Fruit fly (Drosophila melanogaster) whole organism, embryonic: ENCODE results near the gene CG12728.

Experiments used
- Ada2b ChIP-seq: fragments of 200-800 bp; sonication (Bioruptor generic); IDR thresholded peaks from 2 replicates; pipeline ENCODE4 v1.3.6; 2022; ENCODE audit warnings: missing biosample characterization, missing genetic modification characterization
- B-H1 ChIP-seq: fragments of 200-800 bp; sonication (Bioruptor generic); IDR thresholded peaks from 3 replicates; pipeline ENCODE4 v1.3.6; 2022; ENCODE audit warnings: missing biosample characterization, missing genetic modification characterization
- Blimp-1 ChIP-seq: fragments of 200-800 bp; sonication (Bioruptor generic); optimal IDR thresholded peaks from 3 replicates; lab custom pipeline; 2018; ENCODE audit warnings: missing biosample characterization, missing genetic modification characterization, mild to moderate bottlenecking, moderate library complexity, missing genetic modification reagents
- Bteb2 ChIP-seq: fragments of 200-800 bp; sonication (Bioruptor generic); optimal IDR thresholded peaks from 2 replicates; lab custom pipeline; 2016; ENCODE audit warnings: missing biosample characterization, missing genetic modification characterization
- CG10366 ChIP-seq: fragments of 200-800 bp; sonication (Bioruptor generic); IDR thresholded peaks from 2 replicates; pipeline ENCODE4 v1.3.6; 2022; ENCODE audit warnings: missing biosample characterization, missing genetic modification characterization
- CG12744 ChIP-seq: fragments of 200-800 bp; sonication (Bioruptor generic); optimal IDR thresholded peaks from 2 replicates; lab custom pipeline; 2016; ENCODE audit warnings: missing biosample characterization, missing genetic modification characterization
- CG15601 ChIP-seq: fragments of 200-800 bp; sonication (Bioruptor generic); optimal IDR thresholded peaks from 3 replicates; lab custom pipeline; 2019; ENCODE audit warnings: missing biosample characterization, mild to moderate bottlenecking, missing genetic modification characterization, moderate library complexity
- CG17385 ChIP-seq: fragments of 200-800 bp; sonication (Bioruptor generic); optimal IDR thresholded peaks from 3 replicates; lab custom pipeline; 2018; ENCODE audit warnings: missing biosample characterization, mild to moderate bottlenecking, missing genetic modification characterization
- CG18011 ChIP-seq: fragments of 200-800 bp; sonication (Bioruptor generic); optimal IDR thresholded peaks from 2 replicates; lab custom pipeline; 2017; ENCODE audit warnings: missing biosample characterization, missing genetic modification characterization, mild to moderate bottlenecking, moderate library complexity, missing genotype
- CG2129 ChIP-seq: fragments of 200-800 bp; sonication (Bioruptor generic); IDR thresholded peaks from 2 replicates; pipeline ENCODE4 v1.3.6; 2022; ENCODE audit warnings: missing biosample characterization, missing genetic modification characterization; ENCODE audit not compliant: partially characterized antibody
- CG34224 ChIP-seq: fragments of 200-800 bp; sonication (Bioruptor generic); IDR thresholded peaks from 3 replicates; pipeline ENCODE4 v1.3.6; 2022; ENCODE audit warnings: missing biosample characterization, missing genetic modification characterization; ENCODE audit not compliant: partially characterized antibody
- CG3995 ChIP-seq: fragments of 200-800 bp; sonication (Bioruptor generic); optimal IDR thresholded peaks from 3 replicates; lab custom pipeline; 2016; ENCODE audit warnings: missing biosample characterization, missing genetic modification characterization
- CG4820 ChIP-seq: fragments of 200-800 bp; sonication (Bioruptor generic); optimal IDR thresholded peaks from 3 replicates; lab custom pipeline; 2016; ENCODE audit warnings: missing biosample characterization, missing genetic modification characterization
- CG9797 ChIP-seq: fragments of 200-800 bp; sonication (Bioruptor generic); optimal IDR thresholded peaks from 3 replicates; lab custom pipeline; 2018; ENCODE audit warnings: missing biosample characterization, mild to moderate bottlenecking, missing genetic modification characterization
- CG9817 ChIP-seq: fragments of 200-800 bp; sonication (Bioruptor generic); optimal IDR thresholded peaks from 2 replicates; lab custom pipeline; 2018; ENCODE audit warnings: missing biosample characterization, mild to moderate bottlenecking, missing genetic modification characterization, moderate library complexity
- CG9876 ChIP-seq: fragments of 200-800 bp; sonication (Bioruptor generic); optimal IDR thresholded peaks from 2 replicates; lab custom pipeline; 2016; ENCODE audit warnings: missing biosample characterization, missing genetic modification characterization
- CrebB ChIP-seq: fragments of 200-800 bp; sonication (Bioruptor generic); optimal IDR thresholded peaks from 3 replicates; lab custom pipeline; 2018; ENCODE audit warnings: missing biosample characterization, mild to moderate bottlenecking, missing genetic modification characterization
- Dfd ChIP-seq, 2 experiments: fragments of >200 bp; optimal IDR thresholded peaks; 2 replicates each; lab custom pipeline; 2017; ENCODE audit warnings: missing biosample characterization in 2 of 2, missing genetic modification characterization in 2 of 2
- Dref ChIP-seq: fragments of 200-800 bp; sonication (Bioruptor generic); IDR thresholded peaks from 2 replicates; pipeline ENCODE4 v1.3.6; 2022; ENCODE audit warnings: missing biosample characterization, missing genetic modification characterization
- E2f2 ChIP-seq: fragments of 200-800 bp; sonication (Bioruptor generic); IDR thresholded peaks from 2 replicates; pipeline ENCODE4 v1.3.6; 2022; ENCODE audit warnings: missing biosample characterization, missing genetic modification characterization
- Ets65A ChIP-seq: fragments of 200-800 bp; sonication (Bioruptor generic); peaks from one replicate; lab custom pipeline; 2016; ENCODE audit warnings: missing biosample characterization, missing genetic modification characterization
- Mad ChIP-seq: fragments of 200-800 bp; sonication (Bioruptor generic); optimal IDR thresholded peaks from 2 replicates; lab custom pipeline; 2016; ENCODE audit warnings: missing biosample characterization, missing genetic modification characterization
- NC2β ChIP-seq: fragments of 200-800 bp; sonication (Bioruptor generic); optimal IDR thresholded peaks from 2 replicates; lab custom pipeline; 2016; ENCODE audit warnings: missing biosample characterization, missing genetic modification characterization
- NfI ChIP-seq: fragments of 200-800 bp; sonication (Bioruptor generic); optimal IDR thresholded peaks from 3 replicates; lab custom pipeline; 2018; ENCODE audit warnings: missing biosample characterization, mild to moderate bottlenecking, missing genetic modification characterization, moderate library complexity
- Ptx1 ChIP-seq: fragments of 200-800 bp; sonication (Bioruptor generic); IDR thresholded peaks from 2 replicates; pipeline ENCODE4 v1.3.6; 2022; ENCODE audit warnings: missing biosample characterization, missing genetic modification characterization
- Sox102F ChIP-seq: fragments of 200-800 bp; sonication (Bioruptor generic); optimal IDR thresholded peaks from 2 replicates; lab custom pipeline; 2018; ENCODE audit warnings: missing biosample characterization, mild to moderate bottlenecking, missing genetic modification characterization, moderate library complexity
- Taf1 ChIP-seq: fragments of 200-800 bp; sonication (Bioruptor generic); IDR thresholded peaks from 2 replicates; pipeline ENCODE4 v1.3.6; 2022; ENCODE audit warnings: missing biosample characterization, missing genetic modification characterization
- YL-1 ChIP-seq: fragments of 200-800 bp; sonication (Bioruptor generic); optimal IDR thresholded peaks from 3 replicates; lab custom pipeline; 2017; ENCODE audit warnings: missing biosample characterization, mild to moderate bottlenecking, missing genetic modification characterization
- bigmax ChIP-seq: fragments of 200-800 bp; sonication (Bioruptor generic); optimal IDR thresholded peaks from 2 replicates; lab custom pipeline; 2018; ENCODE audit warnings: missing biosample characterization, mild to moderate bottlenecking, missing genetic modification characterization
- bsh ChIP-seq, 2 experiments: fragments of 200-800 bp; sonication (Bioruptor generic); optimal IDR thresholded peaks; 2 replicates each; lab custom pipeline; 2017 to 2018; ENCODE audit warnings: mild to moderate bottlenecking in 2 of 2, missing biosample characterization in 2 of 2, missing genetic modification characterization in 2 of 2, moderate library complexity in 1 of 2
- corto ChIP-seq: fragments of 200-800 bp; sonication (Bioruptor generic); optimal IDR thresholded peaks from 2 replicates; lab custom pipeline; 2016; ENCODE audit warnings: missing biosample characterization, mild to moderate bottlenecking, missing genetic modification characterization, moderate library complexity
- cwo ChIP-seq: fragments of 200-800 bp; sonication (Bioruptor generic); optimal IDR thresholded peaks from 3 replicates; lab custom pipeline; 2017; ENCODE audit warnings: missing biosample characterization, missing genetic modification characterization, mild to moderate bottlenecking, moderate library complexity, missing genetic modification reagents
- disco-r ChIP-seq: fragments of 200-800 bp; sonication (Bioruptor generic); optimal IDR thresholded peaks from 2 replicates; lab custom pipeline; 2016; ENCODE audit warnings: missing biosample characterization, missing genetic modification characterization
- esg ChIP-seq: fragments of 200-800 bp; sonication (Bioruptor generic); conservative IDR thresholded peaks from 2 replicates; pipeline ENCODE4 v1.3.6; 2022; ENCODE audit warnings: missing biosample characterization, missing genetic modification characterization
- eve ChIP-seq, 2 experiments: fragments of >200 bp; optimal IDR thresholded peaks; 2 replicates each; lab custom pipeline; 2017; ENCODE audit warnings: missing biosample characterization in 2 of 2, missing genetic modification characterization in 2 of 2
- fu2 ChIP-seq: fragments of 200-800 bp; sonication (Bioruptor generic); optimal IDR thresholded peaks from 2 replicates; lab custom pipeline; 2016; ENCODE audit warnings: missing biosample characterization, missing genetic modification characterization
- gro ChIP-seq: fragments of 200-800 bp; sonication (Bioruptor generic); optimal IDR thresholded peaks from 2 replicates; lab custom pipeline; 2016; ENCODE audit warnings: missing biosample characterization, missing genetic modification characterization
- hb ChIP-seq: fragments of 200-800 bp; sonication (Bioruptor generic); IDR thresholded peaks from 3 replicates; pipeline ENCODE4 v1.3.6; 2022; ENCODE audit warnings: missing biosample characterization, missing genetic modification characterization; ENCODE audit not compliant: partially characterized antibody
- kay ChIP-seq: fragments of 200-800 bp; sonication (Bioruptor generic); optimal IDR thresholded peaks from 2 replicates; lab custom pipeline; 2016; ENCODE audit warnings: missing biosample characterization, missing genetic modification characterization
- lov ChIP-seq, 2 experiments: fragments of 200-800 bp in 1 of 2; fragments of >200 bp in 1 of 2; sonication (Bioruptor generic) in 1 of 2; IDR thresholded peaks in 1 of 2; optimal IDR thresholded peaks in 1 of 2; 2 replicates in 1 of 2; 3 replicates in 1 of 2; pipeline versions ENCODE4 v1.3.6 to Lab custom; 2017 to 2022; ENCODE audit warnings: missing biosample characterization in 1 of 2, missing genetic modification characterization in 1 of 2
- nerfin-1 ChIP-seq: fragments of 200-800 bp; sonication (Bioruptor generic); optimal IDR thresholded peaks from 3 replicates; lab custom pipeline; 2019; ENCODE audit warnings: missing biosample characterization, mild to moderate bottlenecking, missing genetic modification characterization, moderate library complexity
- repo ChIP-seq: fragments of 200-800 bp; sonication (Bioruptor generic); optimal IDR thresholded peaks from 2 replicates; lab custom pipeline; 2016; ENCODE audit warnings: missing biosample characterization, missing genetic modification characterization
- sim ChIP-seq: fragments of 200-800 bp; sonication (Bioruptor generic); IDR thresholded peaks from 2 replicates; pipeline ENCODE4 v1.3.6; 2022; ENCODE audit warnings: missing biosample characterization, missing genetic modification characterization
- stwl ChIP-seq: fragments of 200-800 bp; sonication (Bioruptor generic); optimal IDR thresholded peaks from 3 replicates; lab custom pipeline; 2018; ENCODE audit warnings: missing biosample characterization, mild to moderate bottlenecking, missing genetic modification characterization, moderate library complexity
- vnd ChIP-seq: fragments of 200-800 bp; sonication (Bioruptor generic); IDR thresholded peaks from 3 replicates; pipeline ENCODE4 v1.3.6; 2022; ENCODE audit warnings: missing biosample characterization, missing genetic modification characterization; ENCODE audit not compliant: partially characterized antibody

Gene CG12728

DNA sequence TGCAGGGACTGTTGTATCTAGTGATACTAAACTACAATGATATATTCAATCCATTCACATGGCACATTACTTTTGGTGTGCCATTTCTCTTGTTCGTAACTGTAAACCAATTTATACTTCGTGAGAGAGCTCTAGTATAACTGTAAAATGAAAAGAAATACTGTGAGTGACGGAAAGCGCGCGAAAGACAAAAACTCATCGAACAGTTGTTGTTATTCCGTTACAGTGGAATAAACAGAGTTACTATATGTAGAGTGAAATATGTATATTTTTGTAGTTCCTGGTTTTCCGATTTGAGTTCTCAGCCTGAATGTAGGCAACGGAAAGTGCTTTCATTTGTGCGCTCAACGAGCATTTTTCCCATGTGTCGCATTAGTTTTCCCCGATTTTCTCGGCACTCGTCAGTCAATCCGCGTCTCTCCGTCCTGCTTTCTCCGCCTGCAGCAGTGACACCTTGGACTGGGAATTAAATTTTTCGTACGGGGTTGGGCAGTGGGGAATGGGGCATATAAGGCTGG, 21.8 kb downstream of the CG12728 start (continued):
- no peak for TF ChIP-seq CG9797 (GFP tag; lab: Kevin White, UChicago)
- no peak for TF ChIP-seq Ada2b (GFP tag; lab: Robert Waterston, UW)

DNA sequence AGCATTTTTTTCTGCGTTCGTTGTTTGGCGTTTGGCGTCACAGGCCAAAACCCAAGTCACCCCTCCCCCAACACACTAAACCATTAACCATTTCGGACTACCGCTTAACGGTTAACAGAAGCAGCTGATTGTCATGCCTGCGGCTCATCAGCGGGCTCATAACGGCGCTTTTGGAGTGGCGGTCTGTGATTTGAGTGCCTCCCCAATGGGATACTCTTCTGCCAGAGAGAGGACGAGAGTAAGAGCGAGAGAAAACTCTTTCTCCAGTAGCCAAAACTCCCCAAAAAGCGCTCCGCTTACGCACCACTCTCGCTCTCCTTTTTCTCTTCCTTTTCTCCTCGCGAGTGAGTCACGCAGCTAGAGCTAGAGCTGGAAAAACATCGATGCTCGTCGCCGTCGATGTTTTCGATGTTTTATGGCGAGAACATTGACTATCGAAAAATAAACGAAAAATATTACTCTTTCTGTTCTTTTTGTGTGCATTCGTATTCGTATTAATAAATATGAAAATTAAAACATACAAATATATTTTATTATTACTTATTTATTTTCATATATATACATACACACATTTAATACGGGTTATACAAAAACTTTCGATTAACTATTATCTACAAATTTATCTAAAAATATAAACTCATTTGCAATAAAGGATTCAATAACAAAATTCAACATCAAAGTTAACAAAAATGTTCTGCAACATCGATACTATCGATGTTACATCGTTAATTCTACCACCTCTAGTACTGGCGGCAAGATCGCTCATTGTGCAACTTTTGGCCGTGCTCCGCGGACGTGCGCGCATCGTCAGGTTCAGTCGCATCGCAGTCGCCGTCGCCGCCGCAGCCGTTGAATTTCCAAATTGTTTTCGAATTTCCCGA, 23.4 kb downstream of the CG12728 start, which contains the start of gene Grip:
Grip (plus strand) TSS at position 763 of the 881 bp plus-strand sequence.
- TF ChIP-seq CG34224 (no peak), Mad (no peak), esg (GFP tag; lab: Robert Waterston, UW) (0 out of 2 replicates have a peak, but pooled peaks have one; percentile 8), bigmax (GFP tag; lab: Kevin White, UChicago) (no peak), CG9817 (tag; lab: Kevin White, UChicago) (peak; percentile 12), CG15601 (tag; lab: Kevin White, UChicago) (peak; percentile 4), Ets65A (GFP tag; lab: Kevin White, UChicago) (peak; percentile 52), Taf1 (GFP tag; lab: Robert Waterston, UW) (no peak), nerfin-1 (tag; lab: Kevin White, UChicago) (no peak), CG9876 (no peak), CG18011 (no peak), kay (GFP tag; lab: Kevin White, UChicago) (peak; percentile 73), Sox102F (GFP tag; lab: Kevin White, UChicago) (peak; percentile 41), vnd (GFP tag; lab: Robert Waterston, UW) (peak; percentile 51; the same call in 1 of the 3 replicates), CG3995 (GFP tag; lab: Kevin White, UChicago) (no peak), gro (GFP tag; lab: Kevin White, UChicago) (no peak), CG12744 (GFP tag; lab: Kevin White, UChicago) (no peak), cwo (no peak), Blimp-1 (GFP tag; lab: Kevin White, UChicago) (peak; percentile 40), Bteb2 (GFP tag; lab: Kevin White, UChicago) (no peak), Ptx1 (GFP tag; lab: Robert Waterston, UW) (peak; percentile 33; the same call in 1 of the 2 replicates), NC2β (GFP tag; lab: Kevin White, UChicago) (no peak), corto (GFP tag; lab: Kevin White, UChicago) (no peak), sim (no peak), repo (GFP tag; lab: Kevin White, UChicago) (no peak), CG10366 (GFP tag; lab: Robert Waterston, UW) (no peak; the same call in 1 of the 2 replicates), CrebB (no peak), fu2 (GFP tag; lab: Kevin White, UChicago) (no peak), E2f2 (GFP tag; lab: Robert Waterston, UW) (no peak), CG4820 (peak; percentile 9), lov (optimal IDR thresholded peaks at IDR 0.05; lab: Kevin White, UChicago) (no peak), lov (GFP tag; IDR thresholded peaks at IDR 0.05; lab: Robert Waterston, UW) (no peak), eve (GFP tag; optimal IDR thresholded peaks at IDR 0.05; lab: Kevin White, UChicago) (no peak), Dref (GFP tag; lab: Robert Waterston, UW) (peak; percentile 50), hb (no peak), CG2129 (GFP tag; lab: Robert Waterston, UW) (peak; percentile 37; the same call in 1 of the 2 replicates), stwl (peak; percentile 27), disco-r (GFP tag; lab: Kevin White, UChicago) (no peak), Dfd (GFP tag; optimal IDR thresholded peaks at IDR 0.05; lab: Kevin White, UChicago) (no peak), CG17385 (GFP tag; lab: Kevin White, UChicago) (peak; percentile 19), B-H1 (GFP tag; lab: Robert Waterston, UW) (no peak), bsh (GFP tag; optimal IDR thresholded peaks at IDR 0.05; lab: Kevin White, UChicago) (peak in 1 of 2 experiments; percentile 38), YL-1 (GFP tag; lab: Kevin White, UChicago) (no peak), NfI (GFP tag; lab: Kevin White, UChicago) (no peak)
